Worm (Caenorhabditis elegans) whole organism, L4/young adult: ENCODE results near the gene fbxo-11.2.

Experiments used
- W03F9.2 ChIP-seq: fragments of 150-350 bp; optimal IDR thresholded peaks from 2 replicates; lab custom pipeline; 2014; ENCODE audit warnings: missing biosample characterization, missing genetic modification characterization
- dao-5 ChIP-seq: sonication (generic microtip); optimal IDR thresholded peaks from 2 replicates; lab custom pipeline; 2016; ENCODE audit warnings: missing genotype, missing genetic modification characterization, moderate library complexity, missing compliant biosample characterization
- him-1 ChIP-seq: sonication (generic microtip); optimal IDR thresholded peaks from 2 replicates; lab custom pipeline; 2016; ENCODE audit warnings: missing genotype, missing genetic modification reagents, missing genetic modification characterization, missing compliant biosample characterization

DNA sequence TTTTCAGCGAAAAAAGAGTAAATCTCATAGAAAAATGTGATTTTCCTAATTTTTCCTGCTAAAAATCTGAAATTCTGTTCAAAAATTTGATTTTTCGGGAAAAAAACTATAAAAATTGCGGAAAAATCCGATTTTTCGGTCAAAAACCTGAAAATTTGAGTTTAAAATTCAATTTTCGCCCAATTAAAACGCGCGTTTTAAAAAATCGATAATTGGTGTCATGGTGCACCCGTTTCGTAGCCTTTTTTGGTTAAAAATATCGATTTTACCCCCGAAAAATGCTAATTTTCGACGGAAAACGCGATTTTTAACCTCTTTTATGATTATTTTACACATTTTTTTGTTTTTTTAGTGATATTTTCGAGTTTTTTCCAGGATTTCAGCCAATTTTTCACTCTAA, 31.9 kb upstream of the fbxo-11.2 start:
- TF ChIP-seq him-1 (tag; lab: Kevin White, UChicago) = no peak
- TF ChIP-seq W03F9.2 (tag; lab: Kevin White, UChicago) = no peak
- TF ChIP-seq dao-5 (tag; lab: Kevin White, UChicago) = no peak
